Fruit fly (Drosophila melanogaster) whole organism, embryonic: ENCODE data around the gene srl.

Source experiments
- Aef1 ChIP-seq: fragments of 200-800 bp; sonication (Bioruptor generic); IDR thresholded peaks from 3 replicates; pipeline ENCODE4 v1.3.6; 2022; ENCODE audit warnings: missing biosample characterization, missing genetic modification characterization
- Antp ChIP-seq: fragments of 200-800 bp; sonication (Bioruptor generic); optimal IDR thresholded peaks from 3 replicates; lab custom pipeline; 2016; ENCODE audit warnings: missing biosample characterization, missing genetic modification characterization
- Asciz ChIP-seq: fragments of 200-800 bp; sonication (Bioruptor generic); optimal IDR thresholded peaks from 2 replicates; lab custom pipeline; 2017; ENCODE audit warnings: missing biosample characterization, mild to moderate bottlenecking, missing genetic modification characterization, missing genetic modification reagents
- Bgb ChIP-seq: fragments of 200-800 bp; sonication (Bioruptor generic); IDR thresholded peaks from 2 replicates; pipeline ENCODE4 v1.3.6; 2022; ENCODE audit warnings: missing biosample characterization, missing genetic modification characterization; ENCODE audit not compliant: partially characterized antibody
- CG10366 ChIP-seq: fragments of 200-800 bp; sonication (Bioruptor generic); IDR thresholded peaks from 2 replicates; pipeline ENCODE4 v1.3.6; 2022; ENCODE audit warnings: missing biosample characterization, missing genetic modification characterization
- CG11093 ChIP-seq: fragments of 200-800 bp; sonication (Bioruptor generic); IDR thresholded peaks from 3 replicates; pipeline ENCODE4 v1.3.6; 2022; ENCODE audit warnings: missing biosample characterization, missing genetic modification characterization
- CG11247 ChIP-seq: fragments of 200-800 bp; sonication (Bioruptor generic); IDR thresholded peaks from 2 replicates; pipeline ENCODE4 v1.3.6; 2022; ENCODE audit warnings: missing biosample characterization, missing genetic modification characterization
- CG12942 ChIP-seq: fragments of 200-800 bp; sonication (Bioruptor generic); optimal IDR thresholded peaks from 3 replicates; lab custom pipeline; 2016; ENCODE audit warnings: missing biosample characterization, missing genetic modification characterization
- CG13296 ChIP-seq: fragments of 200-800 bp; sonication (Bioruptor generic); optimal IDR thresholded peaks from 3 replicates; lab custom pipeline; 2018; ENCODE audit warnings: missing biosample characterization, mild to moderate bottlenecking, missing genetic modification characterization
- CG14014 ChIP-seq: fragments of 200-800 bp; sonication (Bioruptor generic); IDR thresholded peaks from 2 replicates; pipeline ENCODE4 v1.3.6; 2022; ENCODE audit warnings: missing biosample characterization, missing genetic modification characterization
- CG15514 ChIP-seq: fragments of 200-800 bp; sonication (Bioruptor generic); optimal IDR thresholded peaks from 3 replicates; lab custom pipeline; 2017; ENCODE audit warnings: missing biosample characterization, missing genetic modification characterization, mild to moderate bottlenecking, moderate library complexity, missing genetic modification reagents
- CG1603 ChIP-seq: fragments of 200-800 bp; sonication (Bioruptor generic); optimal IDR thresholded peaks from 2 replicates; lab custom pipeline; 2019; ENCODE audit warnings: missing biosample characterization, mild to moderate bottlenecking, missing genetic modification characterization, moderate library complexity
- CG17328 ChIP-seq: fragments of 200-800 bp; sonication (Bioruptor generic); IDR thresholded peaks from 2 replicates; pipeline ENCODE4 v1.3.6; 2022; ENCODE audit warnings: missing biosample characterization, missing genetic modification characterization
- CG17385 ChIP-seq: fragments of 200-800 bp; sonication (Bioruptor generic); optimal IDR thresholded peaks from 3 replicates; lab custom pipeline; 2018; ENCODE audit warnings: missing biosample characterization, mild to moderate bottlenecking, missing genetic modification characterization
- CG1832 ChIP-seq: fragments of 200-800 bp; sonication (Bioruptor generic); optimal IDR thresholded peaks from 2 replicates; lab custom pipeline; 2017; ENCODE audit warnings: missing biosample characterization, mild to moderate bottlenecking, missing genetic modification characterization, inconsistent platforms
- CG2889 ChIP-seq: fragments of 200-800 bp; sonication (Bioruptor generic); IDR thresholded peaks from 3 replicates; pipeline ENCODE4 v1.3.6; 2022; ENCODE audit warnings: missing biosample characterization, missing genetic modification characterization
- CG33557 ChIP-seq: fragments of 200-800 bp; sonication (Bioruptor generic); optimal IDR thresholded peaks from 2 replicates; lab custom pipeline; 2019; ENCODE audit warnings: missing biosample characterization, mild to moderate bottlenecking, missing genetic modification characterization, moderate library complexity
- CG3838 ChIP-seq: fragments of 200-800 bp; sonication (Bioruptor generic); optimal IDR thresholded peaks from 3 replicates; lab custom pipeline; 2016; ENCODE audit warnings: missing biosample characterization, missing genetic modification characterization
- CG42726 ChIP-seq: fragments of 200-800 bp; sonication (Bioruptor generic); IDR thresholded peaks from 2 replicates; pipeline ENCODE4 v1.3.6; 2022; ENCODE audit warnings: missing biosample characterization, missing genetic modification characterization; ENCODE audit not compliant: partially characterized antibody
- CG6254 ChIP-seq: fragments of 200-800 bp; sonication (Bioruptor generic); optimal IDR thresholded peaks from 3 replicates; lab custom pipeline; 2017; ENCODE audit warnings: mild to moderate bottlenecking, missing biosample characterization, missing genetic modification reagents, missing genetic modification characterization
- CG8089 ChIP-seq: fragments of 200-800 bp; sonication (Bioruptor generic); optimal IDR thresholded peaks from 3 replicates; lab custom pipeline; 2016; ENCODE audit warnings: missing biosample characterization, missing genetic modification characterization
- CG8388 ChIP-seq: fragments of 200-800 bp; sonication (Bioruptor generic); optimal IDR thresholded peaks from 2 replicates; lab custom pipeline; 2019; ENCODE audit warnings: missing biosample characterization, mild to moderate bottlenecking, missing genetic modification characterization, moderate library complexity
- CG9437 ChIP-seq: fragments of 200-800 bp; sonication (Bioruptor generic); optimal IDR thresholded peaks from 2 replicates; lab custom pipeline; 2018; ENCODE audit warnings: missing biosample characterization, mild to moderate bottlenecking, missing genetic modification characterization
- Camta ChIP-seq: fragments of 200-800 bp; sonication (Bioruptor generic); optimal IDR thresholded peaks from 2 replicates; lab custom pipeline; 2016; ENCODE audit warnings: missing biosample characterization, missing genetic modification characterization
- Dad ChIP-seq: fragments of 200-800 bp; sonication (Bioruptor generic); optimal IDR thresholded peaks from 3 replicates; lab custom pipeline; 2016; ENCODE audit warnings: missing biosample characterization, missing genetic modification characterization
- E2f1 ChIP-seq: fragments of 200-800 bp; sonication (Bioruptor generic); IDR thresholded peaks from 2 replicates; pipeline ENCODE4 v1.3.6; 2022; ENCODE audit warnings: missing biosample characterization, missing genetic modification characterization
- Hey ChIP-seq: fragments of 200-800 bp; sonication (Bioruptor generic); optimal IDR thresholded peaks from 3 replicates; lab custom pipeline; 2018; ENCODE audit warnings: missing biosample characterization, mild to moderate bottlenecking, missing genetic modification characterization
- Hr78 ChIP-seq, 2 experiments: fragments of 200-800 bp in 1 of 2; fragments of >200 bp in 1 of 2; sonication (Bioruptor generic) in 1 of 2; optimal IDR thresholded peaks; 2 replicates each; lab custom pipeline; 2017 to 2019; ENCODE audit warnings: missing biosample characterization in 2 of 2, missing genetic modification characterization in 2 of 2, mild to moderate bottlenecking in 1 of 2, moderate library complexity in 1 of 2
- Lhr ChIP-seq: fragments of 200-800 bp; sonication (Bioruptor generic); optimal IDR thresholded peaks from 3 replicates; lab custom pipeline; 2017; ENCODE audit warnings: mild to moderate bottlenecking, missing biosample characterization, missing genetic modification reagents, missing genetic modification characterization
- Lpt ChIP-seq: fragments of >200 bp; optimal IDR thresholded peaks from 2 replicates; lab custom pipeline; 2018; ENCODE audit warnings: missing biosample characterization, missing genetic modification characterization
- Nf-YC ChIP-seq: fragments of 200-800 bp; optimal IDR thresholded peaks from 3 replicates; lab custom pipeline; 2019; ENCODE audit warnings: missing biosample characterization, mild to moderate bottlenecking, missing genetic modification characterization, moderate library complexity
- Ssrp ChIP-seq: fragments of 200-800 bp; sonication (Bioruptor generic); optimal IDR thresholded peaks from 2 replicates; lab custom pipeline; 2018; ENCODE audit warnings: missing biosample characterization, mild to moderate bottlenecking, missing genetic modification characterization, moderate library complexity
- aop ChIP-seq: fragments of 200-800 bp; sonication (Bioruptor generic); IDR thresholded peaks from 2 replicates; pipeline ENCODE4 v1.3.6; 2022; ENCODE audit warnings: missing biosample characterization, missing genetic modification characterization
- chif ChIP-seq, 2 experiments: fragments of 200-800 bp; sonication (Bioruptor generic); optimal IDR thresholded peaks; 3 replicates each; lab custom pipeline; 2016; ENCODE audit warnings: missing biosample characterization in 2 of 2, missing genetic modification characterization in 2 of 2
- croc ChIP-seq: fragments of 200-800 bp; sonication (Bioruptor generic); conservative IDR thresholded peaks from 3 replicates; pipeline ENCODE4 v1.3.6; 2022; ENCODE audit warnings: missing biosample characterization, missing genetic modification characterization
- dati ChIP-seq: fragments of 200-800 bp; sonication (Bioruptor generic); IDR thresholded peaks from 2 replicates; pipeline ENCODE4 v1.3.6; 2022; ENCODE audit warnings: missing biosample characterization, missing genetic modification characterization
- en ChIP-seq: fragments of 200-800 bp; sonication (Bioruptor generic); optimal IDR thresholded peaks from 2 replicates; lab custom pipeline; 2016; ENCODE audit warnings: missing biosample characterization, missing genetic modification characterization
- ewg ChIP-seq: fragments of 200-800 bp; sonication (Bioruptor generic); optimal IDR thresholded peaks from 3 replicates; lab custom pipeline; 2017; ENCODE audit warnings: mild to moderate bottlenecking, missing biosample characterization, missing genetic modification reagents, missing genetic modification characterization
- inv ChIP-seq: fragments of 200-800 bp; sonication (Bioruptor generic); IDR thresholded peaks from 2 replicates; pipeline ENCODE4 v1.3.6; 2022; ENCODE audit warnings: missing biosample characterization, missing genetic modification characterization; ENCODE audit not compliant: partially characterized antibody
- lov ChIP-seq, 2 experiments: fragments of 200-800 bp in 1 of 2; fragments of >200 bp in 1 of 2; sonication (Bioruptor generic) in 1 of 2; IDR thresholded peaks in 1 of 2; optimal IDR thresholded peaks in 1 of 2; 2 replicates in 1 of 2; 3 replicates in 1 of 2; pipeline versions ENCODE4 v1.3.6 to Lab custom; 2017 to 2022; ENCODE audit warnings: missing biosample characterization in 1 of 2, missing genetic modification characterization in 1 of 2
- nerfin-1 ChIP-seq: fragments of 200-800 bp; sonication (Bioruptor generic); optimal IDR thresholded peaks from 3 replicates; lab custom pipeline; 2019; ENCODE audit warnings: missing biosample characterization, mild to moderate bottlenecking, missing genetic modification characterization, moderate library complexity
- odd ChIP-seq: fragments of 200-800 bp; sonication (Bioruptor generic); optimal IDR thresholded peaks from 2 replicates; lab custom pipeline; 2017; ENCODE audit warnings: missing biosample characterization, mild to moderate bottlenecking, missing genetic modification characterization
- pan ChIP-seq, 4 experiments: fragments of >200 bp in 3 of 4; fragments of 200-800 bp in 1 of 4; sonication (Bioruptor generic) in 1 of 4; optimal IDR thresholded peaks in 3 of 4; IDR thresholded peaks in 1 of 4; 2 replicates each; pipeline versions ENCODE4 v1.3.6 to Lab custom; 2017 to 2022; ENCODE audit warnings: missing biosample characterization in 2 of 4, missing genetic modification characterization in 2 of 4, mixed read lengths in 1 of 4
- row ChIP-seq: fragments of 200-800 bp; sonication (Bioruptor generic); IDR thresholded peaks from 3 replicates; pipeline ENCODE4 v1.3.6; 2022; ENCODE audit warnings: missing biosample characterization, missing genetic modification characterization
- sens ChIP-seq: fragments of 200-800 bp; sonication (Bioruptor generic); peaks from one replicate; lab custom pipeline; 2016; ENCODE audit warnings: missing biosample characterization, missing genetic modification characterization
- sisA ChIP-seq: fragments of 200-800 bp; sonication (Bioruptor generic); IDR thresholded peaks from 2 replicates; pipeline ENCODE4 v1.3.6; 2022; ENCODE audit warnings: missing biosample characterization, missing genetic modification characterization
- vnd ChIP-seq: fragments of 200-800 bp; sonication (Bioruptor generic); IDR thresholded peaks from 3 replicates; pipeline ENCODE4 v1.3.6; 2022; ENCODE audit warnings: missing biosample characterization, missing genetic modification characterization; ENCODE audit not compliant: partially characterized antibody
- wdn ChIP-seq: fragments of 200-800 bp; sonication (Bioruptor generic); IDR thresholded peaks from 2 replicates; pipeline ENCODE4 v1.3.6; 2022; ENCODE audit warnings: missing biosample characterization, missing genetic modification characterization

Gene srl

DNA sequence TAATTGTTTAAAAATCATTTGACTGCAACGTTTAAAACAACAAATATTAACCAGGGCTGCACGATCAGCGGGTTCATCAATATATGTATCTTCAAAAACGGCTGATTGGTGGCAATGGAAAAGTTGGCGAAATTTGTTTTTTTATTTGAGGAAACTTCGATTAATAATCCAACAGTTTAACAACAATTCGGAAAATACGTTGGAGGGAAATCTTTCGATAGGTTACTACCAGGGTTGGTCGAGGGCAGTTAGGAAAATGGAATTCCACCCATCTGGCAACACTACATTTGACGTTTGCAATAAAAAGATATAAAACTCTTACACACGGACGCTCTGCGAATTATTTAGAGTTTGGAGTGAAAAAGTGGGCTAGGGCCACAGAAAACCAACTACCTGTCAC, 8.0 kb upstream of the srl start, which contains the start of the genes Lipt2 and CG14650 (continued):
- TF ChIP-seq CG42726, result 0 out of 2 replicates have a peak, but pooled peaks have one; percentile 18
- TF ChIP-seq Hey (tag; lab: Kevin White, UChicago), result no peak
- TF ChIP-seq ewg, result peak; percentile 38
- no peak for TF ChIP-seq Asciz (GFP tag; lab: Kevin White, UChicago)
- TF ChIP-seq Nf-YC (tag; lab: Kevin White, UChicago), result peak; percentile 48
- TF ChIP-seq inv (GFP tag; lab: Robert Waterston, UW), result peak; percentile 31; the same call in 1 of the 2 replicates
- TF ChIP-seq Antp (GFP tag; lab: Kevin White, UChicago), result peak; percentile 76
- TF ChIP-seq row (GFP tag; lab: Robert Waterston, UW), result peak; percentile 73
- peak; percentile 40 for TF ChIP-seq Camta
- peak; percentile 65 for TF ChIP-seq nerfin-1 (tag; lab: Kevin White, UChicago)
- TF ChIP-seq Dad, result peak; percentile 48
- peak; percentile 26; the same call in 1 of the 2 replicates for TF ChIP-seq CG14014
- TF ChIP-seq CG12942 (GFP tag; lab: Kevin White, UChicago), result peak; percentile 55
- TF ChIP-seq CG1832 (GFP tag; lab: Kevin White, UChicago), result no peak
- TF ChIP-seq CG17328 (GFP tag; lab: Robert Waterston, UW), result 0 out of 2 replicates have a peak, but pooled peaks have one; percentile 25
- peak in 1 of 2 experiments; percentile 81 for TF ChIP-seq Hr78 (GFP tag; optimal IDR thresholded peaks at IDR 0.05; lab: Kevin White, UChicago)
- TF ChIP-seq CG3838 (GFP tag; lab: Kevin White, UChicago), result no peak
- TF ChIP-seq wdn (GFP tag; lab: Robert Waterston, UW), result peak; percentile 55; the same call in 1 of the 2 replicates
- TF ChIP-seq lov (optimal IDR thresholded peaks at IDR 0.05; lab: Kevin White, UChicago), result no peak
- TF ChIP-seq lov (GFP tag; IDR thresholded peaks at IDR 0.05; lab: Robert Waterston, UW), result no peak
- TF ChIP-seq odd, result no peak
- peak; percentile 36 to 55 for TF ChIP-seq chif (GFP tag; optimal IDR thresholded peaks at IDR 0.05; lab: Kevin White, UChicago)
- peak; percentile 31 for TF ChIP-seq Lhr
- peak; percentile 9; the same call in 1 of the 2 replicates for TF ChIP-seq CG10366
- 0 out of 2 replicates have a peak, but pooled peaks have one; percentile 26 for TF ChIP-seq CG11247 (GFP tag; lab: Robert Waterston, UW)
- TF ChIP-seq CG1603 (tag; lab: Kevin White, UChicago), result peak; percentile 82
- TF ChIP-seq Aef1, result peak; percentile 63
- 0 out of 2 replicates have a peak, but pooled peaks have one; percentile 21 for TF ChIP-seq Bgb
- TF ChIP-seq CG2889, result no peak
- TF ChIP-seq sens (GFP tag; lab: Kevin White, UChicago), result peak; percentile 93
- TF ChIP-seq aop (GFP tag; lab: Robert Waterston, UW), result no peak
- TF ChIP-seq CG11093, result no peak
- no peak for TF ChIP-seq dati (GFP tag; lab: Robert Waterston, UW)
- TF ChIP-seq CG6254 (GFP tag; lab: Kevin White, UChicago), result peak; percentile 17
- TF ChIP-seq vnd (GFP tag; lab: Robert Waterston, UW), result peak; percentile 47; the same call in 1 of the 3 replicates
- TF ChIP-seq Lpt (GFP tag; lab: Kevin White, UChicago), result no peak
- peak; percentile 46 for TF ChIP-seq en (GFP tag; lab: Kevin White, UChicago)
- TF ChIP-seq Ssrp, result peak; percentile 32
- peak; percentile 74 for TF ChIP-seq CG15514 (GFP tag; lab: Kevin White, UChicago)
- TF ChIP-seq CG13296 (GFP tag; lab: Kevin White, UChicago), result no peak
- peak; percentile 40; the same call in 1 of the 2 replicates for TF ChIP-seq sisA (GFP tag; lab: Robert Waterston, UW)
- no peak for TF ChIP-seq croc (GFP tag; lab: Robert Waterston, UW)
- peak; percentile 38 for TF ChIP-seq CG8388 (GFP tag; lab: Kevin White, UChicago)
- TF ChIP-seq E2f1, result 0 out of 2 replicates have a peak, but pooled peaks have one; percentile 9
- TF ChIP-seq CG9437, result peak; percentile 54
- TF ChIP-seq CG17385 (GFP tag; lab: Kevin White, UChicago), result peak; percentile 6
- TF ChIP-seq CG8089 (GFP tag; lab: Kevin White, UChicago), result peak; percentile 61
- TF ChIP-seq pan (optimal IDR thresholded peaks at IDR 0.05; lab: Kevin White, UChicago), result no peak
- peak in 1 of 2 experiments; percentile 49 for TF ChIP-seq pan (GFP tag; optimal IDR thresholded peaks at IDR 0.05 in 1 of 2, IDR thresholded peaks at IDR 0.05 in 1 of 2)
- peak; percentile 41 for TF ChIP-seq CG33557 (GFP tag; lab: Kevin White, UChicago)
